Fruit fly (Drosophila melanogaster) whole organism, embryonic: Measurements from ENCODE around the gene CG7320.
A peak's percentile ranks its signal among the peaks of the same experiment; 100 is the strongest.

Experiments
- Adf1 ChIP-seq: fragments of 200-800 bp; sonication (Bioruptor generic); IDR thresholded peaks from 2 replicates; pipeline ENCODE4 v1.3.6; 2022; ENCODE audit warnings: missing biosample characterization, missing genetic modification characterization
- Asciz ChIP-seq: fragments of 200-800 bp; sonication (Bioruptor generic); optimal IDR thresholded peaks from 2 replicates; lab custom pipeline; 2017; ENCODE audit warnings: missing biosample characterization, mild to moderate bottlenecking, missing genetic modification characterization, missing genetic modification reagents
- Atf-2 ChIP-seq: fragments of 200-800 bp; sonication (Bioruptor generic); optimal IDR thresholded peaks from 2 replicates; lab custom pipeline; 2016; ENCODE audit warnings: missing biosample characterization, missing genetic modification characterization
- Blimp-1 ChIP-seq: fragments of 200-800 bp; sonication (Bioruptor generic); optimal IDR thresholded peaks from 3 replicates; lab custom pipeline; 2018; ENCODE audit warnings: missing biosample characterization, missing genetic modification characterization, mild to moderate bottlenecking, moderate library complexity, missing genetic modification reagents
- C15 ChIP-seq: fragments of 200-800 bp; sonication (Bioruptor generic); IDR thresholded peaks from 3 replicates; pipeline ENCODE4 v1.3.6; 2022; ENCODE audit warnings: missing biosample characterization, missing genetic modification characterization
- CG10431 ChIP-seq: fragments of 200-800 bp; sonication (Bioruptor generic); optimal IDR thresholded peaks from 3 replicates; lab custom pipeline; 2018; ENCODE audit warnings: missing biosample characterization, mild to moderate bottlenecking, missing genetic modification characterization
- CG11723 ChIP-seq: fragments of 200-800 bp; sonication (Bioruptor generic); optimal IDR thresholded peaks from 2 replicates; lab custom pipeline; 2017; ENCODE audit warnings: missing biosample characterization, mild to moderate bottlenecking, missing genetic modification characterization
- CG12071 ChIP-seq: fragments of 200-800 bp; sonication (Bioruptor generic); optimal IDR thresholded peaks from 3 replicates; lab custom pipeline; 2018; ENCODE audit warnings: missing biosample characterization, mild to moderate bottlenecking, missing genetic modification characterization
- CG12219 ChIP-seq: fragments of 200-800 bp; sonication (Bioruptor generic); optimal IDR thresholded peaks from 3 replicates; lab custom pipeline; 2018; ENCODE audit warnings: missing biosample characterization, mild to moderate bottlenecking, missing genetic modification characterization
- CG12744 ChIP-seq: fragments of 200-800 bp; sonication (Bioruptor generic); optimal IDR thresholded peaks from 2 replicates; lab custom pipeline; 2016; ENCODE audit warnings: missing biosample characterization, missing genetic modification characterization
- CG14667 ChIP-seq: fragments of 200-800 bp; sonication (Bioruptor generic); IDR thresholded peaks from 2 replicates; pipeline ENCODE4 v1.3.6; 2022; ENCODE audit warnings: missing biosample characterization, missing genetic modification characterization
- CG15269 ChIP-seq: fragments of 200-800 bp; sonication (Bioruptor generic); optimal IDR thresholded peaks from 2 replicates; lab custom pipeline; 2018; ENCODE audit warnings: missing biosample characterization, mild to moderate bottlenecking, missing genetic modification characterization, moderate library complexity
- CG15479 ChIP-seq: fragments of 200-800 bp; sonication (Bioruptor generic); optimal IDR thresholded peaks from 3 replicates; lab custom pipeline; 2019; ENCODE audit warnings: missing biosample characterization, mild to moderate bottlenecking, missing genetic modification characterization, moderate library complexity
- CG1647 ChIP-seq: fragments of 200-800 bp; sonication (Bioruptor generic); optimal IDR thresholded peaks from 3 replicates; lab custom pipeline; 2016; ENCODE audit warnings: missing biosample characterization, missing genetic modification characterization
- CG16779 ChIP-seq: fragments of 200-800 bp; sonication (Bioruptor generic); IDR thresholded peaks from 2 replicates; pipeline ENCODE4 v1.3.6; 2022; ENCODE audit warnings: missing biosample characterization, missing genetic modification characterization
- CG2199 ChIP-seq: fragments of 200-800 bp; sonication (Bioruptor generic); IDR thresholded peaks from 3 replicates; pipeline ENCODE4 v1.3.6; 2022; ENCODE audit warnings: missing biosample characterization, missing genetic modification characterization
- CG3847 ChIP-seq: fragments of 200-800 bp; sonication (Bioruptor generic); IDR thresholded peaks from 2 replicates; pipeline ENCODE4 v1.3.6; 2022; ENCODE audit warnings: missing biosample characterization, missing genetic modification characterization
- CG6791 ChIP-seq: fragments of 200-800 bp; sonication (Bioruptor generic); IDR thresholded peaks from 3 replicates; pipeline ENCODE4 v1.3.6; 2022; ENCODE audit warnings: missing biosample characterization, missing genetic modification characterization; ENCODE audit not compliant: partially characterized antibody
- CG7357 ChIP-seq: fragments of 200-800 bp; sonication (Bioruptor generic); IDR thresholded peaks from 3 replicates; pipeline ENCODE4 v1.3.6; 2022; ENCODE audit warnings: missing biosample characterization, missing genetic modification characterization
- CG7786 ChIP-seq: fragments of 200-800 bp; sonication (Bioruptor generic); optimal IDR thresholded peaks from 2 replicates; lab custom pipeline; 2016; ENCODE audit warnings: missing biosample characterization, missing genetic modification characterization
- CG8478 ChIP-seq: fragments of >200 bp; optimal IDR thresholded peaks from 2 replicates; lab custom pipeline; 2018
- CTCF ChIP-seq: fragments of 200-800 bp; sonication (Bioruptor generic); optimal IDR thresholded peaks from 2 replicates; lab custom pipeline; 2017; ENCODE audit warnings: missing biosample characterization, mild to moderate bottlenecking, missing genetic modification characterization, moderate library complexity
- Dll ChIP-seq: fragments of 200-800 bp; sonication (Bioruptor generic); IDR thresholded peaks from 4 replicates; pipeline ENCODE4 v1.3.6; 2022; ENCODE audit warnings: missing biosample characterization, missing genetic modification characterization; ENCODE audit not compliant: partially characterized antibody
- Dref ChIP-seq: fragments of 200-800 bp; sonication (Bioruptor generic); IDR thresholded peaks from 2 replicates; pipeline ENCODE4 v1.3.6; 2022; ENCODE audit warnings: missing biosample characterization, missing genetic modification characterization
- Gsc ChIP-seq: fragments of 200-800 bp; sonication (Bioruptor generic); IDR thresholded peaks from 2 replicates; pipeline ENCODE4 v1.3.6; 2022; ENCODE audit warnings: missing biosample characterization, missing genetic modification characterization
- HLH3B ChIP-seq: fragments of 200-800 bp; sonication (Bioruptor generic); IDR thresholded peaks from 2 replicates; pipeline ENCODE4 v1.3.6; 2022; ENCODE audit warnings: missing biosample characterization, missing genetic modification characterization
- HLHmδ ChIP-seq: fragments of 200-800 bp; sonication (Bioruptor generic); optimal IDR thresholded peaks from 2 replicates; lab custom pipeline; 2018; ENCODE audit warnings: missing biosample characterization, mild to moderate bottlenecking, missing genetic modification characterization, moderate library complexity
- Hmr ChIP-seq: fragments of 200-800 bp; sonication (Bioruptor generic); optimal IDR thresholded peaks from 3 replicates; lab custom pipeline; 2017; ENCODE audit warnings: mild to moderate bottlenecking, missing biosample characterization, missing genetic modification reagents, missing genetic modification characterization
- Lhr ChIP-seq: fragments of 200-800 bp; sonication (Bioruptor generic); optimal IDR thresholded peaks from 3 replicates; lab custom pipeline; 2017; ENCODE audit warnings: mild to moderate bottlenecking, missing biosample characterization, missing genetic modification reagents, missing genetic modification characterization
- Opbp ChIP-seq: fragments of 200-800 bp; sonication (Bioruptor generic); IDR thresholded peaks from 3 replicates; pipeline ENCODE4 v1.3.6; 2022; ENCODE audit warnings: missing biosample characterization, missing genetic modification characterization; ENCODE audit not compliant: partially characterized antibody
- amos ChIP-seq: fragments of 200-800 bp; sonication (Bioruptor generic); IDR thresholded peaks from 2 replicates; pipeline ENCODE4 v1.3.6; 2022; ENCODE audit warnings: missing biosample characterization, missing genetic modification characterization; ENCODE audit not compliant: partially characterized antibody
- ara ChIP-seq: fragments of 200-800 bp; sonication (Bioruptor generic); IDR thresholded peaks from 2 replicates; pipeline ENCODE4 v1.3.6; 2022; ENCODE audit warnings: missing biosample characterization, missing genetic modification characterization
- ase ChIP-seq: fragments of 200-800 bp; sonication (Bioruptor generic); IDR thresholded peaks from 3 replicates; pipeline ENCODE4 v1.3.6; 2022; ENCODE audit warnings: missing biosample characterization, missing genetic modification characterization
- ato ChIP-seq: fragments of 200-800 bp; sonication (Bioruptor generic); IDR thresholded peaks from 2 replicates; pipeline ENCODE4 v1.3.6; 2022; ENCODE audit warnings: missing biosample characterization, missing genetic modification characterization; ENCODE audit not compliant: partially characterized antibody
- bbx ChIP-seq: fragments of 200-800 bp; sonication (Bioruptor generic); IDR thresholded peaks from 2 replicates; pipeline ENCODE4 v1.3.6; 2022; ENCODE audit warnings: missing biosample characterization, missing genetic modification characterization; ENCODE audit not compliant: partially characterized antibody
- ci ChIP-seq: fragments of 200-800 bp; sonication (Bioruptor generic); IDR thresholded peaks from 3 replicates; pipeline ENCODE4 v1.3.6; 2022; ENCODE audit warnings: missing biosample characterization, missing genetic modification characterization
- grn ChIP-seq: fragments of 200-800 bp; sonication (Bioruptor generic); optimal IDR thresholded peaks from 3 replicates; lab custom pipeline; 2017; ENCODE audit warnings: missing biosample characterization, missing genetic modification characterization
- ken ChIP-seq: fragments of 200-800 bp; sonication (Bioruptor generic); IDR thresholded peaks from 3 replicates; pipeline ENCODE4 v1.3.6; 2022; ENCODE audit warnings: missing biosample characterization, missing genetic modification characterization
- knrl ChIP-seq: fragments of 200-800 bp; sonication (Bioruptor generic); IDR thresholded peaks from 3 replicates; pipeline ENCODE4 v1.3.6; 2022; ENCODE audit warnings: missing biosample characterization, missing genetic modification characterization; ENCODE audit not compliant: partially characterized antibody
- otp ChIP-seq: fragments of 200-800 bp; sonication (Bioruptor generic); IDR thresholded peaks from 3 replicates; pipeline ENCODE4, ENCODE4 v1.3.6; 2022; ENCODE audit warnings: missing biosample characterization, missing genetic modification characterization
- pan ChIP-seq, 4 experiments: fragments of >200 bp in 3 of 4; fragments of 200-800 bp in 1 of 4; sonication (Bioruptor generic) in 1 of 4; optimal IDR thresholded peaks in 3 of 4; IDR thresholded peaks in 1 of 4; 2 replicates each; pipeline versions ENCODE4 v1.3.6 to Lab custom; 2017 to 2022; ENCODE audit warnings: missing biosample characterization in 2 of 4, missing genetic modification characterization in 2 of 4, mixed read lengths in 1 of 4
- sens ChIP-seq: fragments of 200-800 bp; sonication (Bioruptor generic); peaks from one replicate; lab custom pipeline; 2016; ENCODE audit warnings: missing biosample characterization, missing genetic modification characterization
- sna ChIP-seq: fragments of 200-800 bp; sonication (Bioruptor generic); IDR thresholded peaks from 2 replicates; pipeline ENCODE4 v1.3.6; 2022; ENCODE audit warnings: missing biosample characterization, missing genetic modification characterization; ENCODE audit not compliant: partially characterized antibody
- sqz ChIP-seq: fragments of 200-800 bp; sonication (Bioruptor generic); optimal IDR thresholded peaks from 3 replicates; lab custom pipeline; 2018; ENCODE audit warnings: missing biosample characterization, mild to moderate bottlenecking, missing genetic modification characterization
- stwl ChIP-seq: fragments of 200-800 bp; sonication (Bioruptor generic); optimal IDR thresholded peaks from 3 replicates; lab custom pipeline; 2018; ENCODE audit warnings: missing biosample characterization, mild to moderate bottlenecking, missing genetic modification characterization, moderate library complexity
- tll ChIP-seq, 2 experiments: fragments of 200-800 bp in 1 of 2; fragments of >200 bp in 1 of 2; sonication (Bioruptor generic) in 1 of 2; optimal IDR thresholded peaks; 2 replicates each; lab custom pipeline; 2017 to 2019; ENCODE audit warnings: missing biosample characterization in 2 of 2, missing genetic modification characterization in 2 of 2, mild to moderate bottlenecking in 1 of 2, moderate library complexity in 1 of 2
- vvl ChIP-seq: fragments of 200-800 bp; sonication (Bioruptor generic); IDR thresholded peaks from 2 replicates; pipeline ENCODE4 v1.3.6; 2022; ENCODE audit warnings: missing biosample characterization, missing genetic modification characterization
- zfh1 ChIP-seq: fragments of 200-800 bp; sonication (Bioruptor generic); IDR thresholded peaks from 3 replicates; pipeline ENCODE4 v1.3.6; 2022; ENCODE audit warnings: missing biosample characterization, missing genetic modification characterization

Gene CG7320

dm6 chr3L:18201194-18201593 lies at the start of gene CG7320:
Gene CG7320 (plus strand): TSS chr3L:18201494.
- TF ChIP-seq Dref (GFP tag; lab: Robert Waterston, UW) (no peak), CG8478 (lab: Kevin White, UChicago) (no peak), CG16779 (GFP tag; lab: Robert Waterston, UW) (no peak), Blimp-1 (GFP tag; lab: Kevin White, UChicago) (no peak), CG1647 (GFP tag; lab: Kevin White, UChicago) (no peak)
- TF ChIP-seq, all 482 proteins: peak for 0

dm6 chr3L:18154140-18154539 lies 47.2 kb upstream of the CG7320 start:
- TF ChIP-seq CG7357 (GFP tag; lab: Robert Waterston, UW) (no peak), sna (GFP tag; lab: Robert Waterston, UW) (0 out of 2 replicates have a peak, but pooled peaks have one; percentile 30), otp (peak; percentile 21; the same call in 1 of the 3 replicates), CG2199 (GFP tag; lab: Robert Waterston, UW) (peak; percentile 95), Blimp-1 (GFP tag; lab: Kevin White, UChicago) (peak; percentile 32), CG12219 (GFP tag; lab: Kevin White, UChicago) (no peak), knrl (GFP tag; lab: Robert Waterston, UW) (no peak), bbx (GFP tag; lab: Robert Waterston, UW) (peak; percentile 54), Opbp (peak; percentile 62; the same call in 2 of the 3 replicates), HLH3B (GFP tag; lab: Robert Waterston, UW) (no peak), Atf-2 (GFP tag; lab: Kevin White, UChicago) (no peak), amos (GFP tag; lab: Robert Waterston, UW) (0 out of 2 replicates have a peak, but pooled peaks have one; percentile 15), vvl (GFP tag; lab: Robert Waterston, UW) (peak; percentile 48), CG14667 (GFP tag; lab: Robert Waterston, UW) (no peak), C15 (no peak), Asciz (GFP tag; lab: Kevin White, UChicago) (no peak), Lhr (GFP tag; lab: Kevin White, UChicago) (peak; percentile 32), CG12744 (GFP tag; lab: Kevin White, UChicago) (no peak), ato (GFP tag; lab: Robert Waterston, UW) (peak; percentile 44; the same call in 1 of the 2 replicates), stwl (tag; lab: Kevin White, UChicago) (peak; percentile 97), CG11723 (GFP tag; lab: Kevin White, UChicago) (no peak), CG15269 (no peak), CG12071 (GFP tag; lab: Kevin White, UChicago) (no peak), grn (no peak), CG3847 (no peak), ken (GFP tag; lab: Robert Waterston, UW) (0 out of 3 replicates have a peak, but pooled peaks have one; percentile 30), ara (GFP tag; lab: Robert Waterston, UW) (0 out of 2 replicates have a peak, but pooled peaks have one; percentile 15), zfh1 (GFP tag; lab: Robert Waterston, UW) (peak; percentile 34; the same call in 1 of the 3 replicates), ase (GFP tag; lab: Robert Waterston, UW) (no peak), sqz (GFP tag; lab: Kevin White, UChicago) (no peak), Adf1 (GFP tag; lab: Robert Waterston, UW) (no peak), tll (GFP tag; optimal IDR thresholded peaks at IDR 0.05; lab: Kevin White, UChicago) (no peak), CG6791 (GFP tag; lab: Robert Waterston, UW) (peak; percentile 69; the same call in 2 of the 3 replicates), CG7786 (GFP tag; lab: Kevin White, UChicago) (no peak), Dll (GFP tag; lab: Robert Waterston, UW) (no peak), sens (GFP tag; lab: Kevin White, UChicago) (peak; percentile 54), Gsc (GFP tag; lab: Robert Waterston, UW) (no peak), HLHmδ (GFP tag; lab: Kevin White, UChicago) (no peak), CG10431 (GFP tag; lab: Kevin White, UChicago) (no peak), CG15479 (no peak), pan (optimal IDR thresholded peaks at IDR 0.05; lab: Kevin White, UChicago) (no peak), pan (GFP tag; optimal IDR thresholded peaks at IDR 0.05 in 1 of 2, IDR thresholded peaks at IDR 0.05 in 1 of 2) (peak in 1 of 2 experiments; percentile 31), CTCF (GFP tag; lab: Kevin White, UChicago) (peak; percentile 47), ci (GFP tag; lab: Robert Waterston, UW) (peak; percentile 68; the same call in 2 of the 3 replicates), Hmr (GFP tag; lab: Kevin White, UChicago) (no peak)
